Worm (Caenorhabditis elegans): ENCODE data around the gene rsp-7.

The rsp-7 gene

DNA sequence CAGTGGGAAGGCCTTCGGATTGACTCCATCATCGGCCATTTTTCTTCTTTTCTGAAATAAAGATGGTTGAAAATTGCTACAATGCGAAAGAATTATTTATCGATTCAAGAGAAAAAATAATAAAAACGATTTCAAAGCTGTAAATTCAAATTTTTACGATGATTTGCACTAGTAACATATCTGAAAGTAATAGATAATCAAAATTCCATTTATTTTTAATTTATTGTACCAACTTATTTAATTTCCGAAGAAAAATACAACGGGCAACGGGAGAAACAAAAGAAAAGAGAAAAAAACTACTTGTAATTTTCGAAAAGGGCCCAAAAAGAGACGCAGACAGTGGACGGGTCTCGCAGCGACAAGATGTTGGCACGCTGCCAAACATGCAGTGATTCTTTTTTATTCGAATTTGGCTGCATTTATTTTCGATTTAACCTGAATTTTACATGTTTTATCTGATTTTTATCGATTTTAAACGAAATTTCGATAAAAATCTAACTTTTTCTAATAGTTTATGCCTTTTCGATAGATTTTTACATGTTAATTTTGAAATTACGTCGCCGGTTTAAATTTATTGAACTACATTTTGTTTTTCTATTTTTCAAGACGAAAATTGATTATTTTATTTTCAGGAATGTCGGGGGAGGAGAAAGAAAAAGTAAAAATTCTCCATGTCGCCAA is at the start of gene rsp-7, which contains the start of gene snu-13:
Gene rsp-7, plus strand, starts transcription at position 631 of the 681 bp plus-strand sequence.
Gene snu-13, minus strand, starts transcription at position 51 of the 681 bp plus-strand sequence.
- no peak for TF ChIP-seq unc-86 (tag; optimal IDR thresholded peaks at IDR 0.05)
- no peak for TF ChIP-seq rnt-1 (tag; optimal IDR thresholded peaks at IDR 0.05)
- TF ChIP-seq nfya-1 (tag; optimal IDR thresholded peaks at IDR 0.05), result peak; percentile 49
- TF ChIP-seq sox-2 (GFP tag; IDR thresholded peaks at IDR 0.05), result 0 out of 2 replicates have a peak, but pooled peaks have one; percentile 2
- peak; percentile 12 for TF ChIP-seq ceh-31 (tag; optimal IDR thresholded peaks at IDR 0.05)
- TF ChIP-seq C38D4.7 (GFP tag; optimal IDR thresholded peaks at IDR 0.05), result no peak
- TF ChIP-seq hlh-8 (tag; optimal IDR thresholded peaks at IDR 0.05), result no peak
- no peak for TF ChIP-seq elt-4 (tag; optimal IDR thresholded peaks at IDR 0.05)
- TF ChIP-seq dve-1 (tag; optimal IDR thresholded peaks at IDR 0.05), result no peak
- TF ChIP-seq elt-2 (tag; optimal IDR thresholded peaks at IDR 0.05), result peak; percentile 8
- TF ChIP-seq ceh-18 (tag; optimal IDR thresholded peaks at IDR 0.05), result peak; percentile 7
- TF ChIP-seq ceh-14 (tag; optimal IDR thresholded peaks at IDR 0.05), result no peak
- TF ChIP-seq pha-4 (tag; optimal IDR thresholded peaks at IDR 0.05), result no peak
- no peak for TF ChIP-seq tbx-7 (tag; optimal IDR thresholded peaks at IDR 0.05)
- TF ChIP-seq hlh-13 (GFP tag; optimal IDR thresholded peaks at IDR 0.05), result no peak
- no peak for TF ChIP-seq pag-3 (tag; optimal IDR thresholded peaks at IDR 0.05; ENCODE audit: borderline replicate concordance)
- no peak for TF ChIP-seq hlh-30 (tag; optimal IDR thresholded peaks at IDR 0.05; ENCODE audit: insufficient read depth)
- no peak for TF ChIP-seq hlh-15 (tag; optimal IDR thresholded peaks at IDR 0.05)
- TF ChIP-seq ceh-24 (tag; optimal IDR thresholded peaks at IDR 0.05), result no peak
- no peak for TF ChIP-seq pqm-1 (tag; optimal IDR thresholded peaks at IDR 0.05)
- no peak for TF ChIP-seq odd-2 (tag; optimal IDR thresholded peaks at IDR 0.05)
- no peak for TF ChIP-seq C08G9.2 (tag; optimal IDR thresholded peaks at IDR 0.05)
- no peak for TF ChIP-seq gmeb-2 (tag; optimal IDR thresholded peaks at IDR 0.05)
- TF ChIP-seq ceh-48 (tag; optimal IDR thresholded peaks at IDR 0.05), result no peak
- no peak for TF ChIP-seq madf-2 (tag; optimal IDR thresholded peaks at IDR 0.05)
- TF ChIP-seq tbx-2 (tag; optimal IDR thresholded peaks at IDR 0.05), result peak; percentile 4
- peak; percentile 14 for TF ChIP-seq unc-42 (tag; optimal IDR thresholded peaks at IDR 0.05)
- TF ChIP-seq lim-6 (tag; optimal IDR thresholded peaks at IDR 0.05), result no peak
- no peak for TF ChIP-seq fkh-6 (tag; optimal IDR thresholded peaks at IDR 0.05)
- no peak for TF ChIP-seq npax-4 (tag; optimal IDR thresholded peaks at IDR 0.05)

DNA sequence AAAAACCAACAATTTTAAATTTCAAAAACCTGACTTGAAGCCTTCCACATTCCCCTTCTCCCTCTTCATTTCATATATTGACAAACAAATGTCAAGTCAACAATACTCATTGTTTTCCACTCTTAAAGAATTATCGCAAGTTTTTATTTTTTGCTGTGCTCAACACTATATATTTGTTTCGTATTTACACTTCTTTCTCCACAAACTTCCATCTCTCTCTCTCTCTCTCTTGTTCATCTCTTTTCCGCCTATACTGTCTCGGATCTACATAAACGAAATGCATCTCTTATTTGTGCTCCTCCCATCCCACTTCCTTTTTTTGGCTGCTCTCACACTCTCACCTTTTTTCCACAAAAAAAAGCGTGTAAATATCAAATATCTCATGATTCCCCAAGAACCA is 46.3 kb upstream of the rsp-7 start, which contains the start of gene C14A4.12:
Gene C14A4.12, plus strand, starts transcription at position 301 of the 400 bp plus-strand sequence.
- TF ChIP-seq dve-1 (tag; optimal IDR thresholded peaks at IDR 0.05), result no peak
- TF ChIP-seq hlh-8 (tag; optimal IDR thresholded peaks at IDR 0.05), result no peak
- TF ChIP-seq ceh-19 (GFP tag; optimal IDR thresholded peaks at IDR 0.05), result no peak
- TF ChIP-seq tbx-7 (tag; optimal IDR thresholded peaks at IDR 0.05), result no peak
- TF ChIP-seq hlh-6 (tag; optimal IDR thresholded peaks at IDR 0.05), result no peak
- TF ChIP-seq ama-1 (optimal IDR thresholded peaks at IDR 0.05), result no peak
- no peak for TF ChIP-seq pros-1 (tag; optimal IDR thresholded peaks at IDR 0.05)
- TF ChIP-seq che-1 (tag; optimal IDR thresholded peaks at IDR 0.05), result no peak
- no peak for TF ChIP-seq sox-4 (tag; optimal IDR thresholded peaks at IDR 0.05)
- TF ChIP-seq odd-2 (tag; optimal IDR thresholded peaks at IDR 0.05), result no peak
- TF ChIP-seq unc-86 (tag; optimal IDR thresholded peaks at IDR 0.05), result no peak
- TF ChIP-seq ref-2 (tag; optimal IDR thresholded peaks at IDR 0.05), result no peak
- no peak for TF ChIP-seq npax-4 (tag; optimal IDR thresholded peaks at IDR 0.05)
- no peak for TF ChIP-seq ceh-24 (tag; optimal IDR thresholded peaks at IDR 0.05)
- no peak for TF ChIP-seq lim-6 (tag; optimal IDR thresholded peaks at IDR 0.05)
- no peak for TF ChIP-seq ceh-45 (GFP tag; IDR thresholded peaks at IDR 0.05)
- no peak for TF ChIP-seq ceh-18 (tag; optimal IDR thresholded peaks at IDR 0.05)
- TF ChIP-seq sox-2 (GFP tag; IDR thresholded peaks at IDR 0.05), result no peak

DNA sequence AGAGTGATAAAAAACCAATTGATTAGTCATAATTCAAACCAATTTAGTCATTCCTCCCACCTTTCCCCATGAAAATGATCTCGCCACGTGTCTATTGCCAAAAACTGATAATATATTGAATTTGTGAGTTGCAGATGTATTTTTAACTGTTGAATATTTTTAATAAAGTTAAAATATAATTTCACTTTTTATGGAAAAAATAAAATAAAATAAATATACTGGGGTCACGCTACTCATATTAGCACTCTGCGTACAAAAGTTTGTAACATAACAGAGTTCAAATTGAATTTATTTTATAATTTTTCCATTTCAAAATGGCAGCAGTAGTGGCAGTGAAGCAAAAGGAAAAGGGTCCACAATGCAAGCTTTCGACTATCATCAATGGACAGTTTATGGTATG is 40.8 kb upstream of the rsp-7 start, which contains the start of gene C14A4.13:
Gene C14A4.13, plus strand, starts transcription at position 301 of the 400 bp plus-strand sequence.
- no peak for TF ChIP-seq ceh-18 (tag; optimal IDR thresholded peaks at IDR 0.05)
- TF ChIP-seq tbx-2 (tag; optimal IDR thresholded peaks at IDR 0.05), result no peak
- no peak for TF ChIP-seq sox-2 (GFP tag; IDR thresholded peaks at IDR 0.05)
- no peak for TF ChIP-seq ceh-24 (tag; optimal IDR thresholded peaks at IDR 0.05)
- TF ChIP-seq K02D7.2 (tag; optimal IDR thresholded peaks at IDR 0.05), result no peak
